Fruit fly (Drosophila melanogaster) whole organism, embryonic: Measurements from ENCODE around the gene CG14982.
A peak's percentile ranks its signal among the peaks of the same experiment; 100 is the strongest.

Experiments
- Asciz ChIP-seq: fragments of 200-800 bp; sonication (Bioruptor generic); optimal IDR thresholded peaks from 2 replicates; lab custom pipeline; 2017; ENCODE audit warnings: missing biosample characterization, mild to moderate bottlenecking, missing genetic modification characterization, missing genetic modification reagents
- BtbVII ChIP-seq: fragments of 200-800 bp; sonication (Bioruptor generic); optimal IDR thresholded peaks from 3 replicates; lab custom pipeline; 2017; ENCODE audit warnings: missing biosample characterization, mild to moderate bottlenecking, missing genetic modification characterization
- CG11560 ChIP-seq: fragments of 200-800 bp; sonication (Bioruptor generic); IDR thresholded peaks from 3 replicates; pipeline ENCODE4 v1.3.6; 2022; ENCODE audit warnings: missing biosample characterization, missing genetic modification characterization
- CG12236 ChIP-seq: fragments of 200-800 bp; sonication (Bioruptor generic); optimal IDR thresholded peaks from 2 replicates; lab custom pipeline; 2016; ENCODE audit warnings: missing biosample characterization, missing genetic modification characterization
- CG1233 ChIP-seq: fragments of 200-800 bp; sonication (Bioruptor generic); optimal IDR thresholded peaks from 4 replicates; lab custom pipeline; 2018; ENCODE audit warnings: missing biosample characterization, mild to moderate bottlenecking, missing genetic modification characterization
- CG15073 ChIP-seq: fragments of 200-800 bp; sonication (Bioruptor generic); optimal IDR thresholded peaks from 2 replicates; lab custom pipeline; 2016; ENCODE audit warnings: missing biosample characterization, missing genetic modification characterization
- CG1529 ChIP-seq: fragments of 200-800 bp; sonication (Bioruptor generic); optimal IDR thresholded peaks from 3 replicates; lab custom pipeline; 2018; ENCODE audit warnings: missing biosample characterization, missing genetic modification characterization
- CG16815 ChIP-seq: fragments of 200-800 bp; sonication (Bioruptor generic); optimal IDR thresholded peaks from 3 replicates; lab custom pipeline; 2017; ENCODE audit warnings: missing biosample characterization, mild to moderate bottlenecking, missing genetic modification characterization
- CG18011 ChIP-seq: fragments of 200-800 bp; sonication (Bioruptor generic); optimal IDR thresholded peaks from 2 replicates; lab custom pipeline; 2017; ENCODE audit warnings: missing biosample characterization, missing genetic modification characterization, mild to moderate bottlenecking, moderate library complexity, missing genotype
- CG2116 ChIP-seq: fragments of 200-800 bp; sonication (Bioruptor generic); optimal IDR thresholded peaks from 3 replicates; lab custom pipeline; 2018; ENCODE audit warnings: missing biosample characterization, mild to moderate bottlenecking, missing genetic modification characterization
- CG30403 ChIP-seq: fragments of 200-800 bp; sonication (Bioruptor generic); optimal IDR thresholded peaks from 3 replicates; lab custom pipeline; 2016; ENCODE audit warnings: missing biosample characterization, missing genetic modification characterization
- CG32532 ChIP-seq: fragments of 200-800 bp; sonication (Bioruptor generic); IDR thresholded peaks from 2 replicates; pipeline ENCODE4 v1.3.6; 2022; ENCODE audit warnings: missing biosample characterization, missing genetic modification characterization
- CG33557 ChIP-seq: fragments of 200-800 bp; sonication (Bioruptor generic); optimal IDR thresholded peaks from 2 replicates; lab custom pipeline; 2019; ENCODE audit warnings: missing biosample characterization, mild to moderate bottlenecking, missing genetic modification characterization, moderate library complexity
- CG4360 ChIP-seq: fragments of 200-800 bp; sonication (Bioruptor generic); IDR thresholded peaks from 2 replicates; pipeline ENCODE4 v1.3.6; 2022; ENCODE audit warnings: missing biosample characterization, missing genetic modification characterization
- CG4617 ChIP-seq: fragments of 200-800 bp; sonication (Bioruptor generic); optimal IDR thresholded peaks from 3 replicates; lab custom pipeline; 2016; ENCODE audit warnings: missing biosample characterization, missing genetic modification characterization, borderline replicate concordance
- CG6272 ChIP-seq: fragments of 200-800 bp; sonication (Bioruptor generic); IDR thresholded peaks from 2 replicates; pipeline ENCODE4 v1.3.6; 2022; ENCODE audit warnings: missing biosample characterization, missing genetic modification characterization
- CG6765 ChIP-seq: fragments of 200-800 bp; sonication (Bioruptor generic); optimal IDR thresholded peaks from 3 replicates; lab custom pipeline; 2017; ENCODE audit warnings: missing biosample characterization, mild to moderate bottlenecking, missing genetic modification characterization
- CG6791 ChIP-seq: fragments of 200-800 bp; sonication (Bioruptor generic); IDR thresholded peaks from 3 replicates; pipeline ENCODE4 v1.3.6; 2022; ENCODE audit warnings: missing biosample characterization, missing genetic modification characterization; ENCODE audit not compliant: partially characterized antibody
- CG7357 ChIP-seq: fragments of 200-800 bp; sonication (Bioruptor generic); IDR thresholded peaks from 3 replicates; pipeline ENCODE4 v1.3.6; 2022; ENCODE audit warnings: missing biosample characterization, missing genetic modification characterization
- CG8290 ChIP-seq, 3 experiments: fragments of 200-800 bp; sonication (Bioruptor generic); optimal IDR thresholded peaks; 2 replicates each; lab custom pipeline; 2016 to 2019; ENCODE audit warnings: missing biosample characterization in 3 of 3, missing genetic modification characterization in 3 of 3, mild to moderate bottlenecking in 2 of 3, moderate library complexity in 1 of 3
- CG9797 ChIP-seq: fragments of 200-800 bp; sonication (Bioruptor generic); optimal IDR thresholded peaks from 3 replicates; lab custom pipeline; 2018; ENCODE audit warnings: missing biosample characterization, mild to moderate bottlenecking, missing genetic modification characterization
- CG9932 ChIP-seq: fragments of 200-800 bp; sonication (Bioruptor generic); IDR thresholded peaks from 2 replicates; pipeline ENCODE4 v1.3.6; 2022; ENCODE audit warnings: missing biosample characterization, missing genetic modification characterization
- Dad ChIP-seq: fragments of 200-800 bp; sonication (Bioruptor generic); optimal IDR thresholded peaks from 3 replicates; lab custom pipeline; 2016; ENCODE audit warnings: missing biosample characterization, missing genetic modification characterization
- Ets65A ChIP-seq: fragments of 200-800 bp; sonication (Bioruptor generic); peaks from one replicate; lab custom pipeline; 2016; ENCODE audit warnings: missing biosample characterization, missing genetic modification characterization
- Lhr ChIP-seq: fragments of 200-800 bp; sonication (Bioruptor generic); optimal IDR thresholded peaks from 3 replicates; lab custom pipeline; 2017; ENCODE audit warnings: mild to moderate bottlenecking, missing biosample characterization, missing genetic modification reagents, missing genetic modification characterization
- MESR4 ChIP-seq: fragments of 200-800 bp; sonication (Bioruptor generic); optimal IDR thresholded peaks from 2 replicates; lab custom pipeline; 2018; ENCODE audit warnings: missing biosample characterization, mild to moderate bottlenecking, missing genetic modification characterization, moderate library complexity
- MTF-1 ChIP-seq: fragments of 200-800 bp; sonication (Bioruptor generic); optimal IDR thresholded peaks from 2 replicates; lab custom pipeline; 2018; ENCODE audit warnings: missing biosample characterization, mild to moderate bottlenecking, missing genetic modification characterization, borderline replicate concordance
- Max ChIP-seq: fragments of 200-800 bp; sonication (Bioruptor generic); optimal IDR thresholded peaks from 2 replicates; lab custom pipeline; 2016; ENCODE audit warnings: missing biosample characterization, mild to moderate bottlenecking, missing genetic modification characterization
- Meics ChIP-seq: fragments of 200-800 bp; sonication (Bioruptor generic); optimal IDR thresholded peaks from 2 replicates; lab custom pipeline; 2017; ENCODE audit warnings: missing biosample characterization, mild to moderate bottlenecking, missing genetic modification characterization
- Nf-YA ChIP-seq: fragments of 200-800 bp; sonication (Bioruptor generic); IDR thresholded peaks from 2 replicates; pipeline ENCODE4 v1.3.6; 2022; ENCODE audit warnings: missing biosample characterization, missing genetic modification characterization
- Sin3A ChIP-seq: fragments of >200 bp; optimal IDR thresholded peaks from 2 replicates; lab custom pipeline; 2018
- bcd ChIP-seq: fragments of 200-800 bp; sonication (Bioruptor generic); optimal IDR thresholded peaks from 2 replicates; lab custom pipeline; 2017; ENCODE audit warnings: missing biosample characterization, mild to moderate bottlenecking, missing genetic modification characterization
- chinmo ChIP-seq: fragments of 200-800 bp; sonication (Bioruptor generic); IDR thresholded peaks from 4 replicates; pipeline ENCODE4 v1.3.6; 2022; ENCODE audit warnings: missing biosample characterization, missing genetic modification characterization; ENCODE audit not compliant: partially characterized antibody
- chm ChIP-seq: fragments of 200-800 bp; sonication (Bioruptor generic); IDR thresholded peaks from 2 replicates; pipeline ENCODE4 v1.3.6; 2022; ENCODE audit warnings: missing biosample characterization, missing genetic modification characterization
- croc ChIP-seq: fragments of 200-800 bp; sonication (Bioruptor generic); conservative IDR thresholded peaks from 3 replicates; pipeline ENCODE4 v1.3.6; 2022; ENCODE audit warnings: missing biosample characterization, missing genetic modification characterization
- dmrt11E ChIP-seq: fragments of 200-800 bp; sonication (Bioruptor generic); optimal IDR thresholded peaks from 3 replicates; lab custom pipeline; 2018; ENCODE audit warnings: missing biosample characterization, mild to moderate bottlenecking, missing genetic modification characterization, moderate library complexity
- emc ChIP-seq: fragments of 200-800 bp; sonication (Bioruptor generic); optimal IDR thresholded peaks from 2 replicates; lab custom pipeline; 2016; ENCODE audit warnings: missing biosample characterization, missing genetic modification characterization
- eyg ChIP-seq: fragments of 200-800 bp; sonication (Bioruptor generic); optimal IDR thresholded peaks from 3 replicates; lab custom pipeline; 2016; ENCODE audit warnings: missing biosample characterization, missing genetic modification characterization
- fd96Cb ChIP-seq: fragments of 200-800 bp; sonication (Bioruptor generic); optimal IDR thresholded peaks from 2 replicates; lab custom pipeline; 2018; ENCODE audit warnings: missing biosample characterization, mild to moderate bottlenecking, missing genetic modification characterization, moderate library complexity
- fru ChIP-seq: fragments of >200 bp; optimal IDR thresholded peaks from 2 replicates; lab custom pipeline; 2017
- nau ChIP-seq: fragments of 200-800 bp; sonication (Bioruptor generic); optimal IDR thresholded peaks from 3 replicates; lab custom pipeline; 2017; ENCODE audit warnings: missing biosample characterization, mild to moderate bottlenecking, missing genetic modification characterization, missing genetic modification reagents
- nerfin-1 ChIP-seq: fragments of 200-800 bp; sonication (Bioruptor generic); optimal IDR thresholded peaks from 3 replicates; lab custom pipeline; 2019; ENCODE audit warnings: missing biosample characterization, mild to moderate bottlenecking, missing genetic modification characterization, moderate library complexity
- org-1 ChIP-seq: fragments of 200-800 bp; sonication (Bioruptor generic); optimal IDR thresholded peaks from 2 replicates; lab custom pipeline; 2017; ENCODE audit warnings: missing biosample characterization, missing genetic modification characterization
- pho ChIP-seq: fragments of 200-800 bp; sonication (Bioruptor generic); optimal IDR thresholded peaks from 2 replicates; lab custom pipeline; 2016; ENCODE audit warnings: missing biosample characterization, missing genetic modification characterization
- prd ChIP-seq, 3 experiments: fragments of >200 bp in 2 of 3; fragments of 200-800 bp in 1 of 3; sonication (Bioruptor generic) in 1 of 3; optimal IDR thresholded peaks in 2 of 3; IDR thresholded peaks in 1 of 3; 2 replicates in 2 of 3; 3 replicates in 1 of 3; pipeline versions ENCODE4 v1.3.6 to Lab custom; 2017 to 2022; ENCODE audit warnings: missing biosample characterization in 1 of 3, missing genetic modification characterization in 1 of 3
- ranshi ChIP-seq: fragments of 200-800 bp; sonication (Bioruptor generic); IDR thresholded peaks from 2 replicates; pipeline ENCODE4 v1.3.6; 2022; ENCODE audit warnings: missing biosample characterization, missing genetic modification characterization
- sob ChIP-seq: fragments of 200-800 bp; sonication (Bioruptor generic); IDR thresholded peaks from 2 replicates; pipeline ENCODE4 v1.3.6; 2022; ENCODE audit warnings: missing biosample characterization, missing genetic modification characterization
- wdn ChIP-seq: fragments of 200-800 bp; sonication (Bioruptor generic); IDR thresholded peaks from 2 replicates; pipeline ENCODE4 v1.3.6; 2022; ENCODE audit warnings: missing biosample characterization, missing genetic modification characterization
- zf30C ChIP-seq: fragments of 200-800 bp; sonication (Bioruptor generic); optimal IDR thresholded peaks from 3 replicates; lab custom pipeline; 2018; ENCODE audit warnings: missing biosample characterization, mild to moderate bottlenecking, missing genetic modification characterization
- zfh2 ChIP-seq: fragments of 200-800 bp; sonication (Bioruptor generic); optimal IDR thresholded peaks from 2 replicates; lab custom pipeline; 2016; ENCODE audit warnings: missing biosample characterization, missing genetic modification characterization

The CG14982 gene

DNA sequence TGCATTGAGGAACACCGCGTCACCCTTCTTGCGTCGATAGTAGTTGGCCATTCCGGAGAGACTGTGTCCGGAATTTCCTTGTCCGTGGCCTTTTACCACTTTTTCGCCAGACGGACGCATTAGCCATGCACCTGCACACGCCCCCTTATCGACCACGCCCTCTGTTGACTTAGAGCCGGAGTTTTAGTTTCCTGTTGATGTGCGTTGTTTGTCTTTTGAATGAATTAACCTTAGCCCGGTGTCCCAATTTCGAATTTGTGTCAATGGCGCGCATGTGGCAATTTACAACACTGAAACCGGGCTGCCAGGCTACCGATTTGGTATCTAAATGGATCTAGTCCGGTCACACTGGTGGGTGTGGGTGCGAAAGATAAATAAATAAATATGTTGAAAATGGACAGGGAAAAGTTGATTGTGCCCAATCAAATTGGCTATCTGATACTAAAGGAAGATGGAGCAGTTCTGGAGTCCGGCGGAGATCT lies 45.9 kb upstream of the CG14982 start, which contains the start of the genes Gr63a and Lamtor4 (continued):
- TF ChIP-seq Meics (GFP tag; lab: Kevin White, UChicago), result no peak
- no peak for TF ChIP-seq org-1 (GFP tag; lab: Kevin White, UChicago)
- no peak for TF ChIP-seq CG1233
- peak; percentile 56 for TF ChIP-seq Ets65A (GFP tag; lab: Kevin White, UChicago)
- peak; percentile 24 for TF ChIP-seq Lhr (GFP tag; lab: Kevin White, UChicago)
- TF ChIP-seq CG1529 (GFP tag; lab: Kevin White, UChicago), result no peak
- no peak for TF ChIP-seq fru
- peak; percentile 4 for TF ChIP-seq CG18011 (GFP tag; lab: Kevin White, UChicago)
- TF ChIP-seq pho (GFP tag; lab: Kevin White, UChicago), result no peak
- peak; percentile 24; the same call in 1 of the 2 replicates for TF ChIP-seq sob (GFP tag; lab: Robert Waterston, UW)
- peak; percentile 72 for TF ChIP-seq nerfin-1 (tag; lab: Kevin White, UChicago)
- TF ChIP-seq dmrt11E (tag; lab: Kevin White, UChicago), result no peak
- peak; percentile 42 for TF ChIP-seq Sin3A (lab: Kevin White, UChicago)
- TF ChIP-seq CG6791 (GFP tag; lab: Robert Waterston, UW), result no peak
- TF ChIP-seq Nf-YA (GFP tag; lab: Robert Waterston, UW), result no peak
- TF ChIP-seq CG6272 (GFP tag; lab: Robert Waterston, UW), result no peak
- TF ChIP-seq nau, result peak; percentile 1
- no peak for TF ChIP-seq bcd (GFP tag; lab: Kevin White, UChicago)
- no peak for TF ChIP-seq Max
- TF ChIP-seq prd (optimal IDR thresholded peaks at IDR 0.05; lab: Kevin White, UChicago), result no peak
- no peak for TF ChIP-seq prd (GFP tag; IDR thresholded peaks at IDR 0.05; lab: Robert Waterston, UW)
- no peak for TF ChIP-seq zf30C
- TF ChIP-seq CG15073 (GFP tag; lab: Kevin White, UChicago), result no peak
- peak; percentile 84 for TF ChIP-seq CG4617 (GFP tag; lab: Kevin White, UChicago)
- TF ChIP-seq emc (GFP tag; lab: Kevin White, UChicago), result no peak
- peak; percentile 91 for TF ChIP-seq CG9797 (GFP tag; lab: Kevin White, UChicago)
- no peak for TF ChIP-seq CG4360
- TF ChIP-seq CG6765, result no peak
- TF ChIP-seq MTF-1 (GFP tag; lab: Kevin White, UChicago), result no peak
- peak; percentile 77 for TF ChIP-seq MESR4 (GFP tag; lab: Kevin White, UChicago)
- peak; percentile 15 for TF ChIP-seq zfh2 (GFP tag; lab: Kevin White, UChicago)
- TF ChIP-seq CG16815 (GFP tag; lab: Kevin White, UChicago), result no peak
- TF ChIP-seq Dad (GFP tag; lab: Kevin White, UChicago), result peak; percentile 18
- no peak for TF ChIP-seq CG8290 (GFP tag; optimal IDR thresholded peaks at IDR 0.05; lab: Kevin White, UChicago)
- peak in 1 of 2 experiments; percentile 71 for TF ChIP-seq CG8290 (tag; optimal IDR thresholded peaks at IDR 0.05; lab: Kevin White, UChicago)
- no peak for TF ChIP-seq chm
- TF ChIP-seq chinmo (GFP tag; lab: Robert Waterston, UW), result 0 out of 4 replicates have a peak, but pooled peaks have one; percentile 17
- no peak for TF ChIP-seq ranshi
- TF ChIP-seq CG9932 (GFP tag; lab: Robert Waterston, UW), result peak; percentile 46; the same call in 1 of the 2 replicates
- no peak for TF ChIP-seq croc (GFP tag; lab: Robert Waterston, UW)
- TF ChIP-seq fd96Cb, result no peak
- no peak for TF ChIP-seq Asciz (GFP tag; lab: Kevin White, UChicago)
- no peak for TF ChIP-seq CG12236 (GFP tag; lab: Kevin White, UChicago)
- TF ChIP-seq CG33557, result no peak
- 0 out of 2 replicates have a peak, but pooled peaks have one; percentile 26 for TF ChIP-seq wdn (GFP tag; lab: Robert Waterston, UW)
- TF ChIP-seq CG32532 (GFP tag; lab: Robert Waterston, UW), result no peak
- no peak for TF ChIP-seq eyg (GFP tag; lab: Kevin White, UChicago)
- TF ChIP-seq CG2116 (GFP tag; lab: Kevin White, UChicago), result peak; percentile 69
- no peak for TF ChIP-seq CG30403 (GFP tag; lab: Kevin White, UChicago)
- TF ChIP-seq BtbVII (GFP tag; lab: Kevin White, UChicago), result no peak
- TF ChIP-seq CG7357 (GFP tag; lab: Robert Waterston, UW), result no peak
- no peak for TF ChIP-seq CG11560
